ENCODE assay signal across 2 fruit fly cellular contexts in the genomic region with DNA sequence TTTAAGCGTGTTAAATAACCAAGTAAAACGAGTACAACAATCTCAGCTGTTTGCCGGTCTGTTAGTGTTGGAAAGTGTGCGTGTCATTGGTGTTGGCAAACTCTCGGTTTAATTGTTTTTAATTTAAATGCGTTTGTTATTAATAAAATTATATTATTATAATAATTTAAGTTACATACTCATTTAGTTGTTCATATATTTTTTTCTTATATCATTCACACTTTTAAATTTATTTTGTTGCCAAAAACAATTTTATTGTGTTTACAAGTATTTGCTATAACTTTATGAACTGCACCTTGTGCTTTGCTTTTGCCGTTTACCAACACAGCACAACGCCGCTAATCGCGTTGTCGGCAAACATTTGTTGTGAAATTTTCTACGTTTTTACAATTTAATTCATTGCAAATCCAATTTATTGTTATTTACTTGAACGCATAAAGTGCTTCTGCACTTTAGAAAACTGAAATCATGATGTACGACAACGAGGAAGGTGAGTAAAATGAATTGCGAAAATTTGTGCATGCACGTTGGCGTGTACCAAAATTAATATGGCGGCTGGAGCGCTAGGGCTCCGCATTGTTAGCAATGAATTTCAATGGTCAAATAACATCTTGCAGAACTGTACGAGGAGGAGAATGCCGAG.
TF ChIP-seq lines count a peak whose summit lies in the region.

140up (minus strand) TSS at position 70 of the 643 bp plus-strand sequence.
Polr2B (plus strand) TSS at position 313 of the 643 bp plus-strand sequence.

TF ChIP-seq in whole organism, embryonic, 481 proteins besides CTCF, POLR2A, EP300 and RAD21 (continued from another document and continues in another):
- TF ChIP-seq ci (GFP tag; IDR thresholded peaks at IDR 0.05; lab: Robert Waterston, UW): peak; percentile 84
- TF ChIP-seq NC2β (GFP tag; optimal IDR thresholded peaks at IDR 0.05; lab: Kevin White, UChicago): peak; percentile 60
- TF ChIP-seq unpg (GFP tag; optimal IDR thresholded peaks at IDR 0.05; lab: Kevin White, UChicago): peak; percentile 92
- peak; percentile 93 for TF ChIP-seq Aef1 (GFP tag; IDR thresholded peaks at IDR 0.05; lab: Robert Waterston, UW)
- TF ChIP-seq CG9609 (GFP tag; optimal IDR thresholded peaks at IDR 0.05; lab: Kevin White, UChicago): peak; percentile 79
- peak; percentile 85 for TF ChIP-seq CG6175 (GFP tag; IDR thresholded peaks at IDR 0.05; lab: Robert Waterston, UW)
- TF ChIP-seq CG3163 (GFP tag; optimal IDR thresholded peaks at IDR 0.05; lab: Kevin White, UChicago): peak; percentile 23
- TF ChIP-seq CG9215 (GFP tag; IDR thresholded peaks at IDR 0.05; lab: Robert Waterston, UW): peak; percentile 94
- TF ChIP-seq Sry-β (GFP tag; optimal IDR thresholded peaks at IDR 0.05; lab: Kevin White, UChicago): peak; percentile 57
- peak; percentile 93 for TF ChIP-seq wdn (GFP tag; IDR thresholded peaks at IDR 0.05; lab: Robert Waterston, UW)
- peak; percentile 86 for TF ChIP-seq CG30431 (GFP tag; optimal IDR thresholded peaks at IDR 0.05; lab: Kevin White, UChicago)
- peak; percentile 95 for TF ChIP-seq Chrac-16 (GFP tag; optimal IDR thresholded peaks at IDR 0.05; lab: Kevin White, UChicago)
- TF ChIP-seq jing (GFP tag; optimal IDR thresholded peaks at IDR 0.05; lab: Kevin White, UChicago): peak; percentile 77
- TF ChIP-seq al (GFP tag; IDR thresholded peaks at IDR 0.05; lab: Robert Waterston, UW): peak; percentile 90
- TF ChIP-seq TFAM (GFP tag; optimal IDR thresholded peaks at IDR 0.05; lab: Kevin White, UChicago): peak; percentile 19
- TF ChIP-seq Hr51 (GFP tag; optimal IDR thresholded peaks at IDR 0.05; lab: Kevin White, UChicago): peak; percentile 83 to 93
- TF ChIP-seq exex (tag; optimal IDR thresholded peaks at IDR 0.05; lab: Kevin White, UChicago): peak; percentile 73
- no peak for TF ChIP-seq inv (GFP tag; IDR thresholded peaks at IDR 0.05; lab: Robert Waterston, UW; ENCODE audit: partially characterized antibody)
- no peak for TF ChIP-seq Doc3 (GFP tag; IDR thresholded peaks at IDR 0.05; lab: Robert Waterston, UW; ENCODE audit: partially characterized antibody)
- TF ChIP-seq CG6654 (GFP tag; optimal IDR thresholded peaks at IDR 0.05; lab: Kevin White, UChicago): peak; percentile 50
- TF ChIP-seq pum (GFP tag; optimal IDR thresholded peaks at IDR 0.05; lab: Kevin White, UChicago): peak; percentile 83
- TF ChIP-seq CG10565 (GFP tag; optimal IDR thresholded peaks at IDR 0.05; lab: Kevin White, UChicago): peak; percentile 56
- TF ChIP-seq prd (optimal IDR thresholded peaks at IDR 0.05; lab: Kevin White, UChicago): no peak
- TF ChIP-seq prd (GFP tag; IDR thresholded peaks at IDR 0.05; lab: Robert Waterston, UW): peak; percentile 93
- peak; percentile 92 for TF ChIP-seq gsb-n (tag; optimal IDR thresholded peaks at IDR 0.05; lab: Kevin White, UChicago)
- TF ChIP-seq CG18011 (GFP tag; optimal IDR thresholded peaks at IDR 0.05; lab: Kevin White, UChicago): peak; percentile 83
- TF ChIP-seq CG10431 (GFP tag; optimal IDR thresholded peaks at IDR 0.05; lab: Kevin White, UChicago): peak; percentile 77
- TF ChIP-seq tio (GFP tag; optimal IDR thresholded peaks at IDR 0.05; lab: Kevin White, UChicago): peak; percentile 91
- TF ChIP-seq CG30020 (tag; optimal IDR thresholded peaks at IDR 0.05; lab: Kevin White, UChicago): peak; percentile 81
- TF ChIP-seq CG6854 (GFP tag; optimal IDR thresholded peaks at IDR 0.05; lab: Kevin White, UChicago): peak; percentile 61
- TF ChIP-seq CG31365 (tag; optimal IDR thresholded peaks at IDR 0.05; lab: Kevin White, UChicago): no peak
- peak; percentile 90 for TF ChIP-seq nerfin-1 (tag; optimal IDR thresholded peaks at IDR 0.05; lab: Kevin White, UChicago)
- peak; percentile 60 for TF ChIP-seq CG16863 (GFP tag; optimal IDR thresholded peaks at IDR 0.05; lab: Kevin White, UChicago)
- no peak for TF ChIP-seq fd64A (GFP tag; optimal IDR thresholded peaks at IDR 0.05; lab: Kevin White, UChicago)
- peak; percentile 53 for TF ChIP-seq crc (GFP tag; optimal IDR thresholded peaks at IDR 0.05; lab: Kevin White, UChicago)
- peak; percentile 76 for TF ChIP-seq nau (GFP tag; optimal IDR thresholded peaks at IDR 0.05; lab: Kevin White, UChicago)
- peak; percentile 31; the same call in 1 of the 2 replicates for TF ChIP-seq dimm (GFP tag; IDR thresholded peaks at IDR 0.05; lab: Robert Waterston, UW)
- peak; percentile 100 for TF ChIP-seq CG11695 (GFP tag; IDR thresholded peaks at IDR 0.05; lab: Robert Waterston, UW)
- no peak for TF ChIP-seq hb (GFP tag; IDR thresholded peaks at IDR 0.05; lab: Robert Waterston, UW; ENCODE audit: partially characterized antibody)
- TF ChIP-seq MESR4 (GFP tag; optimal IDR thresholded peaks at IDR 0.05; lab: Kevin White, UChicago): peak; percentile 91
- TF ChIP-seq pfk (GFP tag; optimal IDR thresholded peaks at IDR 0.05; lab: Kevin White, UChicago): no peak
- TF ChIP-seq MTF-1 (GFP tag; optimal IDR thresholded peaks at IDR 0.05; lab: Kevin White, UChicago; ENCODE audit: borderline replicate concordance): peak; percentile 67
- no peak for TF ChIP-seq Eip74EF (GFP tag; optimal IDR thresholded peaks at IDR 0.05; lab: Kevin White, UChicago)
- TF ChIP-seq lilli (GFP tag; optimal IDR thresholded peaks at IDR 0.05; lab: Kevin White, UChicago): peak; percentile 89
- peak; percentile 12 for TF ChIP-seq CG17186 (GFP tag; optimal IDR thresholded peaks at IDR 0.05; lab: Kevin White, UChicago)
- TF ChIP-seq CG34422 (GFP tag; IDR thresholded peaks at IDR 0.05; lab: Robert Waterston, UW): peak; percentile 97
- TF ChIP-seq Nf-YB (GFP tag; optimal IDR thresholded peaks at IDR 0.05; lab: Kevin White, UChicago): peak; percentile 70
- peak; percentile 55 for TF ChIP-seq CG9876 (GFP tag; optimal IDR thresholded peaks at IDR 0.05; lab: Kevin White, UChicago)
- TF ChIP-seq CG31441 (GFP tag; IDR thresholded peaks at IDR 0.05; lab: Robert Waterston, UW): peak; percentile 94
- TF ChIP-seq CG3995 (GFP tag; optimal IDR thresholded peaks at IDR 0.05; lab: Kevin White, UChicago): peak; percentile 48
- TF ChIP-seq Ada2b (GFP tag; IDR thresholded peaks at IDR 0.05; lab: Robert Waterston, UW): peak; percentile 88
- peak; percentile 93 for TF ChIP-seq sisA (GFP tag; IDR thresholded peaks at IDR 0.05; lab: Robert Waterston, UW)
- peak; percentile 52 to 91 for TF ChIP-seq crp (GFP tag; optimal IDR thresholded peaks at IDR 0.05; lab: Kevin White, UChicago)
- TF ChIP-seq CG9437 (GFP tag; optimal IDR thresholded peaks at IDR 0.05; lab: Kevin White, UChicago): peak; percentile 88
- peak; percentile 92 for TF ChIP-seq mam (GFP tag; optimal IDR thresholded peaks at IDR 0.05; lab: Kevin White, UChicago)
- no peak for TF ChIP-seq br (optimal IDR thresholded peaks at IDR 0.05; lab: Kevin White, UChicago)
- peak; percentile 93 for TF ChIP-seq HmgZ (tag; optimal IDR thresholded peaks at IDR 0.05; lab: Kevin White, UChicago)
- TF ChIP-seq chn (GFP tag; optimal IDR thresholded peaks at IDR 0.05; lab: Kevin White, UChicago): peak; percentile 78
- peak; percentile 95 for TF ChIP-seq sens (GFP tag; lab: Kevin White, UChicago)
- TF ChIP-seq caup (GFP tag; optimal IDR thresholded peaks at IDR 0.05; lab: Kevin White, UChicago; ENCODE audit: severe bottlenecking): peak; percentile 92
- TF ChIP-seq CG8388 (GFP tag; optimal IDR thresholded peaks at IDR 0.05; lab: Kevin White, UChicago): peak; percentile 89

TF ChIP-seq in whole organism, prepupa, 60 proteins besides CTCF, POLR2A, EP300 and RAD21 (continued from another document):
- TF ChIP-seq fd85E (GFP tag; optimal IDR thresholded peaks at IDR 0.05; lab: Kevin White, UChicago) (peak; percentile 59), Eip78C (GFP tag; lab: Kevin White, UChicago) (peak; percentile 96), CG15336 (GFP tag; IDR thresholded peaks at IDR 0.05; lab: Robert Waterston, UW) (peak; percentile 86), esn (GFP tag; optimal IDR thresholded peaks at IDR 0.05; lab: Kevin White, UChicago) (peak; percentile 91), CG4318 (GFP tag; optimal IDR thresholded peaks at IDR 0.05; lab: Kevin White, UChicago) (peak; percentile 80), CG3032 (tag; optimal IDR thresholded peaks at IDR 0.05; lab: Kevin White, UChicago) (peak; percentile 93), topi (GFP tag; optimal IDR thresholded peaks at IDR 0.05; lab: Kevin White, UChicago) (peak; percentile 86), pdm3 (GFP tag; optimal IDR thresholded peaks at IDR 0.05; lab: Kevin White, UChicago) (peak; percentile 84), CG11294 (GFP tag; IDR thresholded peaks at IDR 0.05; lab: Robert Waterston, UW) (peak; percentile 84; the same call in 1 of the 2 replicates), CG9139 (GFP tag; optimal IDR thresholded peaks at IDR 0.05; lab: Kevin White, UChicago) (no peak), Eip75B (GFP tag; optimal IDR thresholded peaks at IDR 0.05; lab: Kevin White, UChicago) (peak; percentile 78), CG6276 (GFP tag; optimal IDR thresholded peaks at IDR 0.05; lab: Kevin White, UChicago) (no peak), CG1621 (tag; optimal IDR thresholded peaks at IDR 0.05; lab: Kevin White, UChicago) (peak; percentile 51), Hr38 (GFP tag; optimal IDR thresholded peaks at IDR 0.05; lab: Kevin White, UChicago) (no peak)
